Fruit fly (Drosophila melanogaster) whole organism, embryonic: ENCODE data around the gene Mlp84B.
A peak's percentile ranks its signal among the peaks of the same experiment; 100 is the strongest.

Experiments
- Abd-B ChIP-seq: fragments of 200-800 bp; sonication (Bioruptor generic); optimal IDR thresholded peaks from 2 replicates; lab custom pipeline; 2018; ENCODE audit warnings: missing biosample characterization, mild to moderate bottlenecking, missing genetic modification characterization, moderate library complexity
- Atf3 ChIP-seq: fragments of 200-800 bp; sonication (Bioruptor generic); optimal IDR thresholded peaks from 3 replicates; lab custom pipeline; 2016; ENCODE audit warnings: missing biosample characterization, missing genetic modification characterization
- Blimp-1 ChIP-seq: fragments of 200-800 bp; sonication (Bioruptor generic); optimal IDR thresholded peaks from 3 replicates; lab custom pipeline; 2018; ENCODE audit warnings: missing biosample characterization, missing genetic modification characterization, mild to moderate bottlenecking, moderate library complexity, missing genetic modification reagents
- CG10147 ChIP-seq: fragments of 200-800 bp; sonication (Bioruptor generic); optimal IDR thresholded peaks from 2 replicates; lab custom pipeline; 2019; ENCODE audit warnings: missing biosample characterization, mild to moderate bottlenecking, missing genetic modification characterization, moderate library complexity
- CG10654 ChIP-seq: fragments of 200-800 bp; sonication (Bioruptor generic); optimal IDR thresholded peaks from 2 replicates; lab custom pipeline; 2016; ENCODE audit warnings: missing biosample characterization, missing genetic modification characterization
- CG11723 ChIP-seq: fragments of 200-800 bp; sonication (Bioruptor generic); optimal IDR thresholded peaks from 2 replicates; lab custom pipeline; 2017; ENCODE audit warnings: missing biosample characterization, mild to moderate bottlenecking, missing genetic modification characterization
- CG13296 ChIP-seq: fragments of 200-800 bp; sonication (Bioruptor generic); optimal IDR thresholded peaks from 3 replicates; lab custom pipeline; 2018; ENCODE audit warnings: missing biosample characterization, mild to moderate bottlenecking, missing genetic modification characterization
- CG13424 ChIP-seq: fragments of 200-800 bp; sonication (Bioruptor generic); optimal IDR thresholded peaks from 2 replicates; lab custom pipeline; 2019; ENCODE audit warnings: missing biosample characterization, mild to moderate bottlenecking, missing genetic modification characterization, moderate library complexity
- CG14860 ChIP-seq: fragments of 200-800 bp; sonication (Bioruptor generic); IDR thresholded peaks from 3 replicates; pipeline ENCODE4 v1.3.6; 2022; ENCODE audit warnings: missing biosample characterization, missing genetic modification characterization; ENCODE audit not compliant: partially characterized antibody
- CG18262 ChIP-seq: fragments of 200-800 bp; optimal IDR thresholded peaks from 3 replicates; lab custom pipeline; 2019; ENCODE audit warnings: missing biosample characterization, mild to moderate bottlenecking, missing genetic modification characterization, moderate library complexity
- CG18764 ChIP-seq: fragments of 200-800 bp; sonication (Bioruptor generic); optimal IDR thresholded peaks from 3 replicates; lab custom pipeline; 2016; ENCODE audit warnings: missing biosample characterization, missing genetic modification characterization
- CG6654 ChIP-seq: fragments of 200-800 bp; sonication (Bioruptor generic); optimal IDR thresholded peaks from 2 replicates; lab custom pipeline; 2017; ENCODE audit warnings: missing biosample characterization, mild to moderate bottlenecking, missing genetic modification characterization
- CG6854 ChIP-seq: fragments of 200-800 bp; sonication (Bioruptor generic); optimal IDR thresholded peaks from 3 replicates; lab custom pipeline; 2017; ENCODE audit warnings: missing biosample characterization, mild to moderate bottlenecking, missing genetic modification characterization
- CG7963 ChIP-seq: fragments of 200-800 bp; sonication (Bioruptor generic); IDR thresholded peaks from 3 replicates; pipeline ENCODE4 v1.3.6; 2022; ENCODE audit warnings: missing biosample characterization, missing genetic modification characterization; ENCODE audit not compliant: partially characterized antibody
- CG8290 ChIP-seq, 3 experiments: fragments of 200-800 bp; sonication (Bioruptor generic); optimal IDR thresholded peaks; 2 replicates each; lab custom pipeline; 2016 to 2019; ENCODE audit warnings: missing biosample characterization in 3 of 3, missing genetic modification characterization in 3 of 3, mild to moderate bottlenecking in 2 of 3, moderate library complexity in 1 of 3
- CG8388 ChIP-seq: fragments of 200-800 bp; sonication (Bioruptor generic); optimal IDR thresholded peaks from 2 replicates; lab custom pipeline; 2019; ENCODE audit warnings: missing biosample characterization, mild to moderate bottlenecking, missing genetic modification characterization, moderate library complexity
- CG8478 ChIP-seq: fragments of >200 bp; optimal IDR thresholded peaks from 2 replicates; lab custom pipeline; 2018
- CHES-1-like ChIP-seq: fragments of 200-800 bp; sonication (Bioruptor generic); optimal IDR thresholded peaks from 2 replicates; lab custom pipeline; 2016; ENCODE audit warnings: missing biosample characterization, missing genetic modification characterization
- CkIIα-i1 ChIP-seq: fragments of 200-800 bp; sonication (Bioruptor generic); IDR thresholded peaks from 2 replicates; pipeline ENCODE4 v1.3.6; 2022; ENCODE audit warnings: missing biosample characterization, missing genetic modification characterization
- Gug ChIP-seq: fragments of 200-800 bp; sonication (Bioruptor generic); IDR thresholded peaks from 4 replicates; pipeline ENCODE4 v1.3.6; 2022; ENCODE audit warnings: missing biosample characterization, missing genetic modification characterization
- Hsf ChIP-seq: fragments of 200-800 bp; sonication (Bioruptor generic); optimal IDR thresholded peaks from 3 replicates; lab custom pipeline; 2016; ENCODE audit warnings: missing biosample characterization, missing genetic modification characterization
- Kr ChIP-seq: fragments of 200-800 bp; sonication (Bioruptor generic); optimal IDR thresholded peaks from 2 replicates; lab custom pipeline; 2017; ENCODE audit warnings: missing biosample characterization, mild to moderate bottlenecking, missing genetic modification characterization
- MESR4 ChIP-seq: fragments of 200-800 bp; sonication (Bioruptor generic); optimal IDR thresholded peaks from 2 replicates; lab custom pipeline; 2018; ENCODE audit warnings: missing biosample characterization, mild to moderate bottlenecking, missing genetic modification characterization, moderate library complexity
- NC2β ChIP-seq: fragments of 200-800 bp; sonication (Bioruptor generic); optimal IDR thresholded peaks from 2 replicates; lab custom pipeline; 2016; ENCODE audit warnings: missing biosample characterization, missing genetic modification characterization
- Rx ChIP-seq: fragments of 200-800 bp; sonication (Bioruptor generic); IDR thresholded peaks from 2 replicates; pipeline ENCODE4 v1.3.6; 2022; ENCODE audit warnings: missing biosample characterization, missing genetic modification characterization
- Side ChIP-seq: fragments of 200-800 bp; sonication (Bioruptor generic); optimal IDR thresholded peaks from 2 replicates; lab custom pipeline; 2016; ENCODE audit warnings: missing biosample characterization, missing genetic modification characterization
- bigmax ChIP-seq: fragments of 200-800 bp; sonication (Bioruptor generic); optimal IDR thresholded peaks from 2 replicates; lab custom pipeline; 2018; ENCODE audit warnings: missing biosample characterization, mild to moderate bottlenecking, missing genetic modification characterization
- bsh ChIP-seq, 2 experiments: fragments of 200-800 bp; sonication (Bioruptor generic); optimal IDR thresholded peaks; 2 replicates each; lab custom pipeline; 2017 to 2018; ENCODE audit warnings: mild to moderate bottlenecking in 2 of 2, missing biosample characterization in 2 of 2, missing genetic modification characterization in 2 of 2, moderate library complexity in 1 of 2
- btn ChIP-seq: fragments of 200-800 bp; sonication (Bioruptor generic); optimal IDR thresholded peaks from 2 replicates; lab custom pipeline; 2016; ENCODE audit warnings: missing biosample characterization, missing genetic modification characterization
- corto ChIP-seq: fragments of 200-800 bp; sonication (Bioruptor generic); optimal IDR thresholded peaks from 2 replicates; lab custom pipeline; 2016; ENCODE audit warnings: missing biosample characterization, mild to moderate bottlenecking, missing genetic modification characterization, moderate library complexity
- dmrt99B ChIP-seq: fragments of 200-800 bp; sonication (Bioruptor generic); optimal IDR thresholded peaks from 2 replicates; lab custom pipeline; 2018; ENCODE audit warnings: missing biosample characterization, mild to moderate bottlenecking, missing genetic modification characterization, moderate library complexity
- eyg ChIP-seq: fragments of 200-800 bp; sonication (Bioruptor generic); optimal IDR thresholded peaks from 3 replicates; lab custom pipeline; 2016; ENCODE audit warnings: missing biosample characterization, missing genetic modification characterization
- fd102C ChIP-seq: fragments of 200-800 bp; sonication (Bioruptor generic); optimal IDR thresholded peaks from 2 replicates; lab custom pipeline; 2018; ENCODE audit warnings: missing biosample characterization, mild to moderate bottlenecking, missing genetic modification characterization, moderate library complexity
- hbn ChIP-seq: fragments of 200-800 bp; sonication (Bioruptor generic); IDR thresholded peaks from 2 replicates; pipeline ENCODE4 v1.3.6; 2022; ENCODE audit warnings: missing biosample characterization, missing genetic modification characterization; ENCODE audit not compliant: partially characterized antibody
- inv ChIP-seq: fragments of 200-800 bp; sonication (Bioruptor generic); IDR thresholded peaks from 2 replicates; pipeline ENCODE4 v1.3.6; 2022; ENCODE audit warnings: missing biosample characterization, missing genetic modification characterization; ENCODE audit not compliant: partially characterized antibody
- klu ChIP-seq: fragments of 200-800 bp; sonication (Bioruptor generic); IDR thresholded peaks from 2 replicates; pipeline ENCODE4 v1.3.6; 2022; ENCODE audit warnings: missing biosample characterization, missing genetic modification characterization
- org-1 ChIP-seq: fragments of 200-800 bp; sonication (Bioruptor generic); optimal IDR thresholded peaks from 2 replicates; lab custom pipeline; 2017; ENCODE audit warnings: missing biosample characterization, missing genetic modification characterization
- pfk ChIP-seq: fragments of 200-800 bp; sonication (Bioruptor generic); optimal IDR thresholded peaks from 2 replicates; lab custom pipeline; 2018; ENCODE audit warnings: missing biosample characterization, mild to moderate bottlenecking, missing genetic modification characterization, moderate library complexity
- sc ChIP-seq, 3 experiments: fragments of >200 bp in 2 of 3; fragments of 200-800 bp in 1 of 3; sonication (Bioruptor generic) in 1 of 3; optimal IDR thresholded peaks; 2 replicates in 2 of 3; 3 replicates in 1 of 3; lab custom pipeline; 2017; ENCODE audit warnings: mild to moderate bottlenecking in 1 of 3, missing biosample characterization in 1 of 3, missing genetic modification characterization in 1 of 3, missing genetic modification reagents in 1 of 3
- sens-2 ChIP-seq: fragments of 200-800 bp; sonication (Bioruptor generic); IDR thresholded peaks from 2 replicates; pipeline ENCODE4 v1.3.6; 2022; ENCODE audit warnings: missing biosample characterization, missing genetic modification characterization
- shn ChIP-seq: fragments of 200-800 bp; sonication (Bioruptor generic); optimal IDR thresholded peaks from 3 replicates; lab custom pipeline; 2016; ENCODE audit warnings: missing biosample characterization, missing genetic modification characterization
- slbo ChIP-seq: fragments of 200-800 bp; sonication (Bioruptor generic); IDR thresholded peaks from 2 replicates; pipeline ENCODE4 v1.3.6; 2022; ENCODE audit warnings: missing biosample characterization, missing genetic modification characterization
- sqz ChIP-seq: fragments of 200-800 bp; sonication (Bioruptor generic); optimal IDR thresholded peaks from 3 replicates; lab custom pipeline; 2018; ENCODE audit warnings: missing biosample characterization, mild to moderate bottlenecking, missing genetic modification characterization
- sr ChIP-seq: fragments of 200-800 bp; sonication (Bioruptor generic); IDR thresholded peaks from 3 replicates; pipeline ENCODE4 v1.3.6; 2022; ENCODE audit warnings: missing biosample characterization, missing genetic modification characterization
- trem ChIP-seq: fragments of 200-800 bp; optimal IDR thresholded peaks from 3 replicates; lab custom pipeline; 2019; ENCODE audit warnings: missing biosample characterization, mild to moderate bottlenecking, missing genetic modification characterization, moderate library complexity
- twi ChIP-seq: fragments of 200-800 bp; optimal IDR thresholded peaks from 2 replicates; lab custom pipeline; 2019; ENCODE audit warnings: missing biosample characterization, mild to moderate bottlenecking, missing genetic modification characterization, moderate library complexity
- usp ChIP-seq: fragments of >200 bp; optimal IDR thresholded peaks from 2 replicates; lab custom pipeline; 2017; ENCODE audit warnings: missing biosample characterization, missing genetic modification characterization
- vvl ChIP-seq: fragments of 200-800 bp; sonication (Bioruptor generic); IDR thresholded peaks from 2 replicates; pipeline ENCODE4 v1.3.6; 2022; ENCODE audit warnings: missing biosample characterization, missing genetic modification characterization

The Mlp84B gene

DNA sequence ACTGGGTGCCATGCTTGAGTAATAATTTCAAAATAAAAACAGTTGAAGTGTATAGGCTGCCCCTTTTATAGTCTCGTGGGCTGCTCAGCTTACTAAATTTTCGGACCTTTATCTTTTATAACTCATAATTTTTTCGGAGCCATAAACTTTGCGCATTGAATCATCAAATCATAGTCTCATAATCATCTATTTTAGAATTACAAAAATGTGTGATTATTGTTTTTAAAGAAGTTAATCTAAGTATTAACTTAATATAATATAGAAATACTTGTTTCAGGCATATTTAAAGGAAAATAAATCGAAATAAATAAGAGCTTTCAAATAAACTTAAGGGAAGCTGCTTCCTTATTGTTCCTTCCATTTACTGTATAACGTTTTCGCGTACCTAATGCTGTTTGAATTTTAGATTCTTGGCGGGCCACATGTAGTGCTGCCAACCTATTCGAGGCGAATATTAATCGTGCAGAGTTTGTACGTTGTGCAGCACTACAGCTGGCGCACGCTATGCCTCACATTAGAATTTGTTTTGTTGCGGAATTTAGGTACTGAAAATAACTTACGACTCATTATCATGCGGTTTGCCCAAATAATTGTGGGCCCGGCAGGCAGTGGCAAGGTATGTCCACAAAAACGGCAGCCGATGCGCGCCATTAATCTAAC is 26.8 kb upstream of the Mlp84B start, which contains the start of the genes CG14610 and CG2656 (continued):
- TF ChIP-seq CHES-1-like: peak; percentile 82
- peak; percentile 88 for TF ChIP-seq Hsf (GFP tag; lab: Kevin White, UChicago)
- no peak for TF ChIP-seq pfk (GFP tag; lab: Kevin White, UChicago)
- TF ChIP-seq CG14860 (GFP tag; lab: Robert Waterston, UW): no peak
- TF ChIP-seq usp (GFP tag; lab: Kevin White, UChicago): no peak
- TF ChIP-seq CG11723 (GFP tag; lab: Kevin White, UChicago): peak; percentile 65
- TF ChIP-seq Gug (GFP tag; lab: Robert Waterston, UW): peak; percentile 89
- TF ChIP-seq Atf3 (GFP tag; lab: Kevin White, UChicago): peak; percentile 58
- TF ChIP-seq Kr: no peak
- no peak for TF ChIP-seq sens-2 (GFP tag; lab: Robert Waterston, UW)
- TF ChIP-seq CG10147 (GFP tag; lab: Kevin White, UChicago): no peak
- no peak for TF ChIP-seq CG6654 (GFP tag; lab: Kevin White, UChicago)
- no peak for TF ChIP-seq dmrt99B (tag; lab: Kevin White, UChicago)
- TF ChIP-seq CG18262 (tag; lab: Kevin White, UChicago): peak; percentile 44
- TF ChIP-seq sr (GFP tag; lab: Robert Waterston, UW): peak; percentile 23; the same call in 1 of the 3 replicates
- no peak for TF ChIP-seq bigmax (GFP tag; lab: Kevin White, UChicago)
- TF ChIP-seq inv (GFP tag; lab: Robert Waterston, UW): peak; percentile 37; the same call in 1 of the 2 replicates
- peak; percentile 16 for TF ChIP-seq twi (tag; lab: Kevin White, UChicago)
- TF ChIP-seq Side (GFP tag; lab: Kevin White, UChicago): peak; percentile 68
- peak; percentile 31 for TF ChIP-seq CG8388
- peak; percentile 43 for TF ChIP-seq org-1 (GFP tag; lab: Kevin White, UChicago)
- peak; percentile 89 for TF ChIP-seq slbo (GFP tag; lab: Robert Waterston, UW)
- peak; percentile 80 for TF ChIP-seq MESR4 (GFP tag; lab: Kevin White, UChicago)
- peak; percentile 78 for TF ChIP-seq CG18764 (GFP tag; lab: Kevin White, UChicago)
- peak; percentile 53 for TF ChIP-seq CG13424 (tag; lab: Kevin White, UChicago)
- peak; percentile 51 for TF ChIP-seq btn (GFP tag; lab: Kevin White, UChicago)
- peak; percentile 59 for TF ChIP-seq Blimp-1
- TF ChIP-seq CG10654 (GFP tag; lab: Kevin White, UChicago): peak; percentile 77
- peak; percentile 48 for TF ChIP-seq eyg (GFP tag; lab: Kevin White, UChicago)
- peak in 1 of 2 experiments; percentile 63 for TF ChIP-seq bsh (GFP tag; optimal IDR thresholded peaks at IDR 0.05; lab: Kevin White, UChicago)
- TF ChIP-seq vvl: peak; percentile 93
- TF ChIP-seq shn (GFP tag; lab: Kevin White, UChicago): peak; percentile 82
- TF ChIP-seq NC2β: peak; percentile 82
- TF ChIP-seq sc (optimal IDR thresholded peaks at IDR 0.05; lab: Kevin White, UChicago): no peak
- TF ChIP-seq sc (GFP tag; optimal IDR thresholded peaks at IDR 0.05; lab: Kevin White, UChicago): no peak
- no peak for TF ChIP-seq CG6854
- peak; percentile 39 for TF ChIP-seq Abd-B (GFP tag; lab: Kevin White, UChicago)
- TF ChIP-seq Rx (GFP tag; lab: Robert Waterston, UW): peak; percentile 38; the same call in 1 of the 2 replicates
- no peak for TF ChIP-seq CG8478 (lab: Kevin White, UChicago)
- TF ChIP-seq sqz: no peak
- no peak for TF ChIP-seq fd102C
- peak; percentile 36 for TF ChIP-seq CG13296 (GFP tag; lab: Kevin White, UChicago)
- peak; percentile 50 for TF ChIP-seq hbn
- peak; percentile 49; the same call in 2 of the 3 replicates for TF ChIP-seq CG7963
- no peak for TF ChIP-seq corto (GFP tag; lab: Kevin White, UChicago)
- peak; percentile 62 for TF ChIP-seq CG8290 (GFP tag; optimal IDR thresholded peaks at IDR 0.05; lab: Kevin White, UChicago)
- TF ChIP-seq CG8290 (tag; optimal IDR thresholded peaks at IDR 0.05; lab: Kevin White, UChicago): peak in 1 of 2 experiments; percentile 93
- no peak for TF ChIP-seq CkIIα-i1 (GFP tag; lab: Robert Waterston, UW)
- TF ChIP-seq trem (tag; lab: Kevin White, UChicago): peak; percentile 100
- no peak for TF ChIP-seq klu (GFP tag; lab: Robert Waterston, UW)
